Fruit fly (Drosophila melanogaster) whole organism: Measurements from ENCODE around the gene CG43896.
A peak's percentile ranks its signal among the peaks of the same experiment; 100 is the strongest.

Experiments
- CG8478 ChIP-seq: fragments of >200 bp; optimal IDR thresholded peaks from 2 replicates; lab custom pipeline; 2018; ENCODE audit warnings: inconsistent platforms
- Dll ChIP-seq: fragments of >200 bp; optimal IDR thresholded peaks from 2 replicates; lab custom pipeline; 2017
- EcR ChIP-seq, 2 experiments: fragments of >200 bp; optimal IDR thresholded peaks; 2 replicates each; lab custom pipeline; 2017; ENCODE audit warnings: missing biosample characterization in 2 of 2, missing genetic modification characterization in 2 of 2, missing genetic modification reagents in 2 of 2
- pan ChIP-seq: fragments of >200 bp; optimal IDR thresholded peaks from 2 replicates; lab custom pipeline; 2017
- psq ChIP-seq: fragments of >200 bp; optimal IDR thresholded peaks from 2 replicates; lab custom pipeline; 2017
- usp ChIP-seq: fragments of >200 bp; optimal IDR thresholded peaks from 2 replicates; lab custom pipeline; 2017; ENCODE audit warnings: missing biosample characterization, missing genetic modification characterization, mixed read lengths

CG43896 gene

DNA sequence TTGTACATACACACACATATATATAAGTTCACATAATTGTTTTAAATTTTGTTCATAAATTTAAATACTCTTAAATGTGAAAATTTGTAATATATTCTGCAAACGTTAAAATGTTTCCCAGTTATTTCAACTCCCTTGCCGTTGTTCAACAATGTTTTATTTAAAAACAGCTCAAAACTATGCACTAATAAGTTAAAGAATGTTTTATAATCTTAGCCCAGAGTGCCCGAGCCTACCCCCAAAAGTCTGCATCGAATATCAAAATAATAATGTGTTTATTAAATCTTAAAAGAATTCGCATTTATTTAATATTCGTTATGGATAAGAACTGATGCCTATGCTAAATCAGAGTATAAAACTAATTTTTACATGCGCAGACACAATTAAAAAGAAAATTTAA, 32.0 kb downstream of the CG43896 start:
- TF ChIP-seq usp (GFP tag; lab: Kevin White, UChicago), result no peak
- no peak for TF ChIP-seq EcR (GFP tag; optimal IDR thresholded peaks at IDR 0.05; lab: Kevin White, UChicago)
- no peak for TF ChIP-seq pan (lab: Kevin White, UChicago)
- TF ChIP-seq psq (lab: Kevin White, UChicago), result no peak
- TF ChIP-seq CG8478 (lab: Kevin White, UChicago), result no peak
- no peak for TF ChIP-seq Dll (lab: Kevin White, UChicago)

DNA sequence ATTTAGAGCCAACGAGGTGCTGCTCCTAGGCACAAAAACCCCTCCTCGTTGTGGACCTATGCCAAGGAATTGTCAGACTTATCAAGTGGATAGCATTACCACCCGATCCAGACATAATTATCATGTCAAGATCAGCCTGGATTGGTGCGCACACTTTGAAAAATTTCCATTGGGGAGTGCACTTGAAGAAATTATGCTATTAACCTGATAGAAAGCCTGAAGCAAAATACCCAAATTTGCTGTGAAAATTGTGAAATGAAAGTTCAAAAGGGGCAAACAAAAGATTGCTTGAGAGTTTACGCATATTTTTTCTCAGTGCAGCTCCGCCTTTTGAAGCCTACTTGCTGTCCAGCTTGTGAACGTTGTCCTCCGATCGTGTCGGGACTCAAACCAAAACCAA, 37.8 kb downstream of the CG43896 start:
- TF ChIP-seq psq (lab: Kevin White, UChicago) (no peak), CG8478 (lab: Kevin White, UChicago) (no peak), Dll (lab: Kevin White, UChicago) (no peak), usp (GFP tag; lab: Kevin White, UChicago) (no peak)

DNA sequence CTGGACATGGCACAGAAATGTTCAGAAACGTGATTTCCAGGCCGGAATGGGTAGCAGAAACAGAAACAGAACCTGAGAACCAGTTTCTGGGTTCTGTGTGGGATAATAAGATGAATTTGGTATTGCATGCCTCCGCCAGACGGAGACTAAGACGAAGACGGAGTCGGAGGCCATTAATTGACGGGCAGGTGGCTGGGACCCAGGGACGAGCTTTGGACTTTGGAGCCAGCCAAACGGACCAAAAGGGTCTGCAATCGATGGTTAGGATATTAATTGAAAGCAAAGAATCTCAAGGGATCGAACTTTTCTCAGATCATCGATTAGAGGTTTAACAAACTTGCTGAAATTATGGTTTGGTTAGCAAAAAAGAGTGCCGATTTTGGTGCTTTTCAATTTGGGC, 38.4 kb downstream of the CG43896 start:
- TF ChIP-seq pan (lab: Kevin White, UChicago), result no peak
- TF ChIP-seq CG8478 (lab: Kevin White, UChicago), result no peak
- no peak for TF ChIP-seq usp (GFP tag; lab: Kevin White, UChicago)
- TF ChIP-seq psq (lab: Kevin White, UChicago), result no peak
- TF ChIP-seq EcR (GFP tag; optimal IDR thresholded peaks at IDR 0.05; lab: Kevin White, UChicago), result no peak
- no peak for TF ChIP-seq Dll (lab: Kevin White, UChicago)

DNA sequence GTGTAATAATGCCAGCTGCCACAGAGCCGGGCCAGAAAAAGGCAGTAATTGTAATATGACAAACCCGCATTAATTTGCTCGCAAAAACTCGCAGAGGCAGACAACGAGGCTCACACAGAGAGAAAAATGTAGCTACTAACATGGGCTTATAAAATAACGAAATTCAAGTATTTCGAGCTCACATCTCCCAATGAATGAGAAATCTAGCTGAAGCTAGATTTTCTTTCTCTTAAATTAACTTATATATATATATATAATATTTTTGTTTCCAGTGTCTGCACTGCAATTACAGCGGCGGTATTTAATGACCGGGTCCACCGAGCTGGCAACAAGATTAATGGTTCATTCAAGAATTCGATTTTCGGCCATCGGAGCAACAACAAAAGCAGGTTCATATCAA, 40.3 kb downstream of the CG43896 start:
- no peak for TF ChIP-seq CG8478 (lab: Kevin White, UChicago)
- TF ChIP-seq EcR (GFP tag; optimal IDR thresholded peaks at IDR 0.05; lab: Kevin White, UChicago), result no peak
- no peak for TF ChIP-seq pan (lab: Kevin White, UChicago)
- TF ChIP-seq Dll (lab: Kevin White, UChicago), result no peak
- no peak for TF ChIP-seq usp (GFP tag; lab: Kevin White, UChicago)
- TF ChIP-seq psq (lab: Kevin White, UChicago), result no peak

DNA sequence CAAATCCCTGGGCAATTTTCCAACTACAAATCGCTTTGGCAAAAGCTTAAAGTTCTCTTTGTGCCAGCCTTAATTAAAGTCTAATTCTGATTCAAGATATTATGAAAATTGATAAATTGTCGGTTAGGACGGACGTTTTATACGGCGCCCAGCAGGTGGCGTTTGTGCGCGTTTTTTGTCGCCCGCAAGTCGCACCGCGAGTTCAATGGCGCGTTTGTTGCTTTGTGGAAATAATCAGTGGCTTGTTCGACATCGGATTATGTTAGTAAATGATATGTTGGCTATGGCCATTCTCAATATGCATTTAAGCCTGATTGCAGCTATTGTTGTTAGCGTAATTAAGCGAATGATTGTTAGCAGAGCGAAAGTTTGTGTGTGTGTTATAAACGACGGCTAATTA, 46.0 kb downstream of the CG43896 start:
- TF ChIP-seq pan (lab: Kevin White, UChicago) (no peak), Dll (lab: Kevin White, UChicago) (no peak), usp (GFP tag; lab: Kevin White, UChicago) (no peak), EcR (GFP tag; optimal IDR thresholded peaks at IDR 0.05; lab: Kevin White, UChicago) (no peak), psq (lab: Kevin White, UChicago) (no peak), CG8478 (lab: Kevin White, UChicago) (no peak)

DNA sequence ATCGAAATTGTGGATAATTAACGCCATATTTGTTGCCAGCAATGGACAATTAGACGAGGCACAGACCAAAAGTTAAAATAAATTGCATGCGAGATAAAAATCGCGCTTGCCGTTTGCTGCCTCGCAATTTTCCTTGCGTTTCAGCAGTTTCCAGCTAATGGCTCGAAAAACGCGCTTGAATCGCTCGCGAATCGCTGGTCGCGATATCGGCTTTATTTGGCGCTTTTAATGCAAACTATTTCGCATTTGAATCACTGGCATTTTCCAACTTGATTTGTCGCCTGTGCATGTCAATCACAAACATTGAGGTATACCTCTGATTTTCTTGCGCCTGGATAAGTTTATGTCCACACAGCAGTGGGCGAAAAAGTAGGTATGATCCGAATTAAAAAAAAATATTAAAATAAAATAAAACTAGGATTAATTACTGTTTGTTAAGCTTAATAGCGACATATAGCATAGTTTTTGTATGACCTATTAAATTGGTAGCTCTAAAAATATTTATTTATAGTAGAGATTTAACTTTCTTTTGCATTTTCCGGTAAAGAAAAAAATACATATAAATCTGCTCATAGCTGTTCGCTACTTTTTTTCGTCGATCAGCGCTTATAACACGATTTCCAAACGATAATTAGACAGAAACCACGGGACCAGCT, 47.4 kb downstream of the CG43896 start:
- TF ChIP-seq psq (lab: Kevin White, UChicago), result no peak
- no peak for TF ChIP-seq usp (GFP tag; lab: Kevin White, UChicago)
- TF ChIP-seq pan (lab: Kevin White, UChicago), result no peak
- TF ChIP-seq Dll (lab: Kevin White, UChicago), result no peak
- no peak for TF ChIP-seq CG8478 (lab: Kevin White, UChicago)
- no peak for TF ChIP-seq EcR (GFP tag; optimal IDR thresholded peaks at IDR 0.05; lab: Kevin White, UChicago)

DNA sequence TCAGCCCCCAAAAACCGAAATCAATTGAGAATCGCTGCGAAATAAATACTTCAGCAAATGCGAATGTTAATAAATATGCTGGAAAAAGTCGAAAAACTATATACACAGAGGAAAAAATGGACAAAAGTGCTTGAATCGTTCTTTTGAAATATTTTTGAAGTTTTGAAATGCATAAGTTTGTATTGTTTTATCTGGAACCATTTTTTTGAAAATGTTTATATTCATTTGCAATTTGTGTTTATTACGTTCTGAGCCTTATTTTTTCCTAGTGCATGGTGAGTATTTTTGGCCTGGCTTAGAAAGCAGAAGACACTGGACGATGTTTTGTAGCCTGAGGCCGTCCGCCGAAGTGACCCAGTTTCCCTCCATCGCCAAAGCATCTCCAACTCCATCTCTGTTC, 49.0 kb downstream of the CG43896 start:
- TF ChIP-seq Dll (lab: Kevin White, UChicago), result no peak
- no peak for TF ChIP-seq pan (lab: Kevin White, UChicago)
- no peak for TF ChIP-seq psq (lab: Kevin White, UChicago)
- TF ChIP-seq usp (GFP tag; lab: Kevin White, UChicago), result no peak
- no peak for TF ChIP-seq CG8478 (lab: Kevin White, UChicago)
- no peak for TF ChIP-seq EcR (GFP tag; optimal IDR thresholded peaks at IDR 0.05; lab: Kevin White, UChicago)

DNA sequence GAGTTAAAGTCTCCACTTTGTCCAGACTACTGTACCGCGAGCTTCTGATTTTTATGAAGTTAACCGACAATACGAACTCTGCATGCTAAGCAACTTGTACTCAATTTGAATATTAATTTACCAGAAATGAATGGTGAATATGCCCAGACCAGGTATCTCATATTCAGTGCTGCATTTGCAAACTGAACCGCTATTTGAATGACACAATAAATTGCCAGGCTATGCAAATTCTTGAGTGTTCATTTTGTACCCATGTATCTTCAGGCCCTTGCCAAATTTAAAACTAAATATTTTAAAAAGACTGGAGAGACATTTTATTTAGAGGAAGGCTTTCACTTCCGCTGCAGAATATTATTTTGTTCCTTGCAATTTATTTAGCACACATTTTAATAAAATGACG, 52.0 kb downstream of the CG43896 start:
- no peak for TF ChIP-seq EcR (GFP tag; optimal IDR thresholded peaks at IDR 0.05; lab: Kevin White, UChicago)
- no peak for TF ChIP-seq psq (lab: Kevin White, UChicago)
- TF ChIP-seq CG8478 (lab: Kevin White, UChicago), result no peak
- no peak for TF ChIP-seq pan (lab: Kevin White, UChicago)

DNA sequence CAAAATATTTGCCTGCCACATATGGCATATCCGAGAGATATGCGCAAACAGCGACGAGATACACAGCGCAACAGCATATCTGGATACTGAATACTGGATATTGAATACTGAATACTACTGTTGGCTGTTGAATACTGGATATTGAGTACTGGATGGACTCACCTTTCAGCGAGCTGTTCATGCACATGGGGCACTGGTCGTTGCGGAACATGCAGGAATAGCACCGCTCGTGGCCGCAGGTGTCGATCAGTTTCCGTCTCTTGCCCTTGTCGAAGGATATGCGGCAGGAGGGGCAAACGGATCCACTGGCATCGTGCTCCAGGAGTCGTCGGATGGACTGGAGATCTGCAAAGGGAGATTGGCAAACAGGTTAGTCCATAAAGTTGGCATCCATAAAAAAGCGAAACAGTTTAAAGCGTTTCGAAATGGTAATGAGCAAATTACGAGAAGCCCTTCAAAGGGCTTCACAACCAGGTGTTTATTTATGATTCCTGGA, 52.7 kb downstream of the CG43896 start:
- no peak for TF ChIP-seq pan (lab: Kevin White, UChicago)

DNA sequence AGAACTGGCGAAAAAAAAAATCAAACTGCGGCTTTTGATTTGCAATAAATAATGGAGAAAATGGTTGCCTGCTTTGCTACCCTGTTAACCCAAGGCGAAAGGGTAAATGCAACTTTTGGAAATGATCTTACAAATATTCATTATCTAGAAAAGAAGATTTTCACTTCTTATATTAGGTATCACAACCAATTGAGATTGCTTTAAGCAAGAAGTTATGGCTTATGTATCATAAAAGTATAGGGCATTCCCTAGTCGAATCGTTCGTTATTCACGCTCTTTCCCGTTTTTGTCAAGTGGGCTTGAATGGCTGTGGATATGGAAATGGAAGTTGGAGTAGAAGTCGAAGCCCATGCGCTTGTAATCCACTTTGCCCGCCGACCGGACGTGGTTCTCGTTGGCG, 54.6 kb downstream of the CG43896 start:
- TF ChIP-seq EcR (GFP tag; optimal IDR thresholded peaks at IDR 0.05; lab: Kevin White, UChicago) (no peak), pan (lab: Kevin White, UChicago) (peak; percentile 46)

DNA sequence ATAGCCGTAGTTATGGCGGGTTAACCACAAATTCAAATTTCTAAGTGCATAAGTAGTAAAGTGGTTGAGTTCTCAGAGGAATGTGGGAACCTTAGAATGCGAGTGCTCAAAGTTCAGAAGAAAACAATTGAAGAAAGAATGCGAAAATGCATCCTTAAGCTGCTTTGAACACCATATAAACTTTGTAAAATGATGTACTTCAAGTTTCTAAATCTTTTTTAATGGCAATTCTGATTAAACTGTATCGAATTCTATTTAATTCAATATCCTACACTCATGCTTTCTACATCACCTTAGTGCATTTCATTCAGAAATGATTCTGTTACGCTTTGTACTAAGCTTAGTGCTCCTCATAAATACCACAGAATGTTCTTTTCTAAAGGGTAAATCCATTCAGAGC, 56.3 kb downstream of the CG43896 start, which contains the start of gene CG43993:
TSS of gene CG43993 (plus strand) at position 301 of the 400 bp plus-strand sequence.
- TF ChIP-seq pan (lab: Kevin White, UChicago), result no peak
- no peak for TF ChIP-seq usp (GFP tag; lab: Kevin White, UChicago)
- TF ChIP-seq Dll (lab: Kevin White, UChicago), result no peak
- TF ChIP-seq CG8478 (lab: Kevin White, UChicago), result no peak
- TF ChIP-seq psq (lab: Kevin White, UChicago), result no peak
- TF ChIP-seq EcR (GFP tag; optimal IDR thresholded peaks at IDR 0.05; lab: Kevin White, UChicago), result no peak
